Worm (Caenorhabditis elegans): ENCODE data around the gene srr-1.

The srr-1 gene

ce11 chrV:13090130-13090770 lies 36.7 kb upstream of the srr-1 start, which contains the start of gene C34B4.4 (continued):
- TF ChIP-seq T20F7.1 (GFP tag; optimal IDR thresholded peaks at IDR 0.05) (peak; percentile 1), Y5F2A.4 (GFP tag; optimal IDR thresholded peaks at IDR 0.05) (no peak), spr-3 (GFP tag; optimal IDR thresholded peaks at IDR 0.05) (peak; percentile 47), nhr-102 (tag; optimal IDR thresholded peaks at IDR 0.05) (peak; percentile 25)

- TF ChIP-seq madf-9 (GFP tag; conservative IDR thresholded peaks at IDR 0.05): no peak
- TF ChIP-seq ctbp-1 (GFP tag; IDR thresholded peaks at IDR 0.05): peak; percentile 26; the same call in 1 of the 2 replicates
- TF ChIP-seq ceh-44 (GFP tag; IDR thresholded peaks at IDR 0.05): no peak
- peak; percentile 19 for TF ChIP-seq lin-38 (GFP tag; IDR thresholded peaks at IDR 0.05)
- TF ChIP-seq daf-16 (GFP tag; optimal IDR thresholded peaks at IDR 0.05): peak in 1 of 2 experiments; percentile 56
- TF ChIP-seq daf-16 (tag; optimal IDR thresholded peaks at IDR 0.05): no peak
Measured at ce11 chrV:13088485-13088884, 35.0 kb upstream of the srr-1 start.

ce11 chrV:13085917-13086552 lies 32.5 kb upstream of the srr-1 start:
- TF ChIP-seq nhr-102 (tag; optimal IDR thresholded peaks at IDR 0.05) (peak; percentile 19), hlh-11 (tag; optimal IDR thresholded peaks at IDR 0.05) (peak; percentile 87), cey-2 (tag; optimal IDR thresholded peaks at IDR 0.05; ENCODE audit: borderline replicate concordance, insufficient read depth) (no peak), lir-3 (tag; optimal IDR thresholded peaks at IDR 0.05) (no peak), daf-16 (GFP tag; optimal IDR thresholded peaks at IDR 0.05) (peak in 1 of 2 experiments; percentile 77), daf-16 (tag; optimal IDR thresholded peaks at IDR 0.05) (peak; percentile 58), lim-7 (GFP tag; IDR thresholded peaks at IDR 0.05) (peak; percentile 44; the same call in 1 of the 2 replicates), arid-1 (GFP tag; conservative IDR thresholded peaks at IDR 0.05) (no peak), ztf-7 (tag; optimal IDR thresholded peaks at IDR 0.05) (no peak), lin-13 (GFP tag; optimal IDR thresholded peaks at IDR 0.05) (no peak), ZK337.2 (GFP tag; IDR thresholded peaks at IDR 0.05) (no peak), skn-1 (tag; optimal IDR thresholded peaks at IDR 0.05) (no peak), lin-15B (tag; optimal IDR thresholded peaks at IDR 0.05) (no peak), sdz-12 (GFP tag; optimal IDR thresholded peaks at IDR 0.05) (no peak), pqm-1 (tag; optimal IDR thresholded peaks at IDR 0.05) (no peak), D1046.2 (GFP tag; IDR thresholded peaks at IDR 0.05) (0 out of 2 replicates have a peak, but pooled peaks have one; percentile 7), ceh-28 (tag; optimal IDR thresholded peaks at IDR 0.05) (peak; percentile 12), dmd-9 (GFP tag; IDR thresholded peaks at IDR 0.05) (no peak), Y5F2A.4 (GFP tag; optimal IDR thresholded peaks at IDR 0.05) (no peak), tra-1 (GFP tag; IDR thresholded peaks at IDR 0.05) (peak; percentile 73), hlh-30 (tag; optimal IDR thresholded peaks at IDR 0.05; ENCODE audit: insufficient read depth) (peak; percentile 71), set-16 (GFP tag; IDR thresholded peaks at IDR 0.05) (peak; percentile 69), nhr-76 (tag; optimal IDR thresholded peaks at IDR 0.05) (no peak), Y105C5A.15 (GFP tag; IDR thresholded peaks at IDR 0.05) (0 out of 2 replicates have a peak, but pooled peaks have one; percentile 47), egl-27 (tag; optimal IDR thresholded peaks at IDR 0.05) (no peak), Y75B8A.6 (GFP tag; IDR thresholded peaks at IDR 0.05) (no peak), F37D6.2 (tag; optimal IDR thresholded peaks at IDR 0.05) (peak; percentile 20), madf-9 (GFP tag; conservative IDR thresholded peaks at IDR 0.05) (peak; percentile 51), zag-1 (tag; optimal IDR thresholded peaks at IDR 0.05) (no peak), mxl-2 (GFP tag; conservative IDR thresholded peaks at IDR 0.05) (no peak), spr-1 (tag; optimal IDR thresholded peaks at IDR 0.05) (peak; percentile 46), lin-39 (tag; optimal IDR thresholded peaks at IDR 0.05) (no peak), nhr-237 (tag; optimal IDR thresholded peaks at IDR 0.05) (no peak), dmd-6 (GFP tag; IDR thresholded peaks at IDR 0.05) (peak; percentile 85), nhr-77 (tag; optimal IDR thresholded peaks at IDR 0.05) (peak; percentile 59), ceh-20 (GFP tag; IDR thresholded peaks at IDR 0.05) (peak; percentile 90), unc-62 (GFP tag; optimal IDR thresholded peaks at IDR 0.05 in 1 of 2) (peak in 1 of 2 experiments; percentile 98), unc-62 (tag; optimal IDR thresholded peaks at IDR 0.05) (no peak), madf-5 (GFP tag; IDR thresholded peaks at IDR 0.05) (no peak), F26F4.8 (GFP tag; conservative IDR thresholded peaks at IDR 0.05) (no peak)
